Worm (Caenorhabditis elegans): Measurements from ENCODE around the gene srx-3.

- no peak for TF ChIP-seq him-1 (tag; optimal IDR thresholded peaks at IDR 0.05)
- no peak for TF ChIP-seq lir-1 (GFP tag; conservative IDR thresholded peaks at IDR 0.05)
- no peak for TF ChIP-seq snpc-4 (GFP tag; optimal IDR thresholded peaks at IDR 0.05)
- no peak for TF ChIP-seq snpc-4 (tag; optimal IDR thresholded peaks at IDR 0.05)
- no peak for TF ChIP-seq fkh-3 (tag; optimal IDR thresholded peaks at IDR 0.05)
- no peak for TF ChIP-seq lsl-1 (GFP tag; optimal IDR thresholded peaks at IDR 0.05)
- TF ChIP-seq xnd-1 (tag; optimal IDR thresholded peaks at IDR 0.05), result no peak
- no peak for TF ChIP-seq Y79H2A.3 (GFP tag; conservative IDR thresholded peaks at IDR 0.05)
- no peak for TF ChIP-seq zim-3 (tag; optimal IDR thresholded peaks at IDR 0.05)
- no peak for TF ChIP-seq unc-62 (GFP tag; optimal IDR thresholded peaks at IDR 0.05)
- no peak for TF ChIP-seq lsy-27 (tag; optimal IDR thresholded peaks at IDR 0.05; ENCODE audit: borderline replicate concordance, insufficient read depth)
These were observed 50.3 kb downstream of the srx-3 start for ce11 chrV:9055644-9056043.
